Fruit fly (Drosophila melanogaster) Kc167 (cell line): ENCODE results near the gene Uxt.

Source experiments
- Myc ChIP-seq: fragments of >200 bp; optimal IDR thresholded peaks from 2 replicates; lab custom pipeline; 2017; ENCODE audit warnings: missing external identifiers
- Sin3A ChIP-seq: fragments of >200 bp; optimal IDR thresholded peaks from 2 replicates; lab custom pipeline; 2018; ENCODE audit warnings: missing external identifiers
- h ChIP-seq: fragments of >200 bp; optimal IDR thresholded peaks from 3 replicates; lab custom pipeline; 2018; ENCODE audit warnings: missing external identifiers
- insv ChIP-seq: fragments of >200 bp; optimal IDR thresholded peaks from 3 replicates; lab custom pipeline; 2018; ENCODE audit warnings: missing external identifiers
- psq ChIP-seq: fragments of >200 bp; optimal IDR thresholded peaks from 2 replicates; lab custom pipeline; 2017; ENCODE audit warnings: missing external identifiers
- ttk ChIP-seq: sonication (Bioruptor generic); optimal IDR thresholded peaks from 2 replicates; lab custom pipeline; 2017; ENCODE audit warnings: missing external identifiers

dm6 chr2L:15274292-15274691 lies 17.9 kb downstream of the Uxt start:
- TF ChIP-seq Myc = no peak
- TF ChIP-seq psq = no peak
- no peak for TF ChIP-seq ttk
- no peak for TF ChIP-seq insv (lab: Kevin White, UChicago)
- TF ChIP-seq h = no peak
- TF ChIP-seq Sin3A (lab: Kevin White, UChicago) = no peak
